Worm (Caenorhabditis elegans) whole organism, L1 larva: ENCODE results near the gene unc-60.

Source experiments
- ama-1 ChIP-seq: fragments of 150-350 bp; optimal IDR thresholded peaks from 2 replicates; lab custom pipeline; 2014
- dsc-1 ChIP-seq: sonication (generic microtip); optimal IDR thresholded peaks from 2 replicates; lab custom pipeline; 2016; ENCODE audit warnings: mild to moderate bottlenecking, missing genetic modification characterization, missing compliant biosample characterization
- egl-27 ChIP-seq, 2 experiments: fragments of 150-350 bp in 1 of 2; sonication (generic microtip); optimal IDR thresholded peaks; 3 replicates each; lab custom pipeline; 2017 to 2018; ENCODE audit warnings: missing biosample characterization in 2 of 2, missing genetic modification characterization in 2 of 2, missing genetic modification reagents in 2 of 2
- fos-1 ChIP-seq: fragments of 150-350 bp; optimal IDR thresholded peaks from 2 replicates; lab custom pipeline; 2014; ENCODE audit warnings: missing biosample characterization, missing genetic modification characterization
- lin-35 ChIP-seq, 2 experiments: fragments of 150-350 bp; optimal IDR thresholded peaks; 2 replicates each; lab custom pipeline; 2014; ENCODE audit warnings: missing biosample characterization in 2 of 2, missing genetic modification characterization in 2 of 2, missing genetic modification reagents in 2 of 2
- snu-23 ChIP-seq: sonication (generic microtip); optimal IDR thresholded peaks from 2 replicates; lab custom pipeline; 2016; ENCODE audit warnings: missing genetic modification characterization, missing compliant biosample characterization

DNA sequence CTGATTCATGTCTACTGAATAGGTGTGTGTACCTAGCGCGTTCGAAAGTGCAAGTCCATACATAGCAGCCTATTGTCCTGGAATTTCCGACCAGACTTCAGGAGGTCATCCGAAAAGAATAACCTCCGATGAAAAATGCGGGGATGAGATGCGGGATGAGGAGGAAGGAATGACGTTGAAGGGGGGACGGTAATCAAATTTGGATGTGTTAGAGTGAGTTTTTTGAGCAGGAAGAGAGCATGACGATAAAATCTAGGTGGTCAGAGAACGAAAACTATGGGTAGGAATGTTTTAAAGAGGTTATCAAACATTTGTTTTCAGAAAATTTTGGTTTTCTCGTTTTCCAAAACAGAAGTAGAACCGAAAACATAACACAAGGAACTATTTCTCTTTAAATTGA lies 11.1 kb downstream of the unc-60 start:
- TF ChIP-seq dsc-1 (tag; lab: Kevin White, UChicago) (no peak), egl-27 (tag; optimal IDR thresholded peaks at IDR 0.05; lab: Kevin White, UChicago) (no peak), lin-35 (GFP tag; optimal IDR thresholded peaks at IDR 0.05; lab: Kevin White, UChicago) (no peak), snu-23 (no peak), fos-1 (tag; lab: Kevin White, UChicago) (no peak), ama-1 (lab: Kevin White, UChicago) (no peak)
